Worm (Caenorhabditis elegans): Measurements from ENCODE around the gene klp-18.

klp-18 gene

DNA sequence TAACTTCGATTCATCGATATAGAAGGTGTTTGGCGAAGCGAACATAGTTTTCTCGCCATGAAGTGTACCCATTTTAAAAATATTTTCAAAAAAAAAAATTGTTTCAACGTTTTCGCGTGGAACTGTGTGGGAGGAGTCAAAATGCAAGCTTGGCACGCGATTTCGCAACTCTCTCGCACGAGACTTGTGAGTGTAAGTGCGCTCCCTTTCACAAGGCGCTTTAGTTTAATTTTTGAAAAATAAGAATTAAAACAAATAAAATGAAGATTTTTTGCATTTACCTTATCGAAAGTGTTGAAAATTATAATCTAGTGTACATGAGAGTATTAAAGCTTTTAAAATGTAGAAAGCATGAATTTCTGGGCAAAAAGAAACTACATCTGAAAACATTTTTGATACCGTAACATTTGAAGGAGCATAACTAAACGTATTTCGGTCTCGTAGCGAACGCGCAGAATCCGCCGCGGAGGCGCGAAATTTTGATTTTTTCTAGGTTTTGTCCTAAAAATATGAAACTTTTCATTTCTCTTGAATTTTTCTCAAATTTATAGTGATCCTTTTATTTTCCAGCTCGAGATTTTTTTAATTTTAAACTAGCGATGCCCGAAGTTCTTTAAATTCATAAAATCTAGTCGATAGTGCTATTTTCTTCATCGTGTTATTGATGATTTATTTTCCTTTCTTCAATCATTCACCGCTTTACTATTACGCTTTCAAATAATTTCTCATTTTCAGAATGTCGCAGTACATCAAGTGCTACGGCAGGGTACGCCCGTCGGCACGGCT, at the start of gene klp-18, which contains the start of gene cogc-2 (continued):
- TF ChIP-seq aha-1 (tag; optimal IDR thresholded peaks at IDR 0.05), result no peak
- TF ChIP-seq elt-2 (tag; optimal IDR thresholded peaks at IDR 0.05), result peak; percentile 50
- peak; percentile 32 for TF ChIP-seq pax-3 (tag; optimal IDR thresholded peaks at IDR 0.05)
- peak; percentile 80 for TF ChIP-seq snpc-4 (tag; optimal IDR thresholded peaks at IDR 0.05)
- TF ChIP-seq unc-62 (GFP tag; optimal IDR thresholded peaks at IDR 0.05), result no peak
- TF ChIP-seq ces-1 (GFP tag; optimal IDR thresholded peaks at IDR 0.05), result no peak
- no peak for TF ChIP-seq sup-37 (GFP tag; optimal IDR thresholded peaks at IDR 0.05)
- TF ChIP-seq C34B4.2 (tag; optimal IDR thresholded peaks at IDR 0.05), result no peak
- TF ChIP-seq blmp-1 (tag; optimal IDR thresholded peaks at IDR 0.05), result peak; percentile 80
- TF ChIP-seq unc-86 (tag; optimal IDR thresholded peaks at IDR 0.05), result peak; percentile 83
- no peak for TF ChIP-seq unc-98 (GFP tag; IDR thresholded peaks at IDR 0.05)
- TF ChIP-seq mef-2 (tag; optimal IDR thresholded peaks at IDR 0.05), result no peak
- peak; percentile 9 for TF ChIP-seq fkh-4 (tag; optimal IDR thresholded peaks at IDR 0.05; ENCODE audit: borderline replicate concordance)
- TF ChIP-seq swsn-7 (tag; optimal IDR thresholded peaks at IDR 0.05), result peak; percentile 83
- peak; percentile 51 for TF ChIP-seq fkh-10 (GFP tag; optimal IDR thresholded peaks at IDR 0.05)
- TF ChIP-seq Y116A8C.19 (tag; optimal IDR thresholded peaks at IDR 0.05; ENCODE audit: borderline replicate concordance), result no peak
- peak; percentile 63 to 86 (median 75) for TF ChIP-seq ceh-82 (tag; optimal IDR thresholded peaks at IDR 0.05)
- TF ChIP-seq nhr-237 (tag; optimal IDR thresholded peaks at IDR 0.05), result no peak
- TF ChIP-seq jun-1 (tag; optimal IDR thresholded peaks at IDR 0.05), result peak; percentile 44
- TF ChIP-seq vab-15 (tag; optimal IDR thresholded peaks at IDR 0.05), result no peak
- peak; percentile 62 for TF ChIP-seq ztf-4 (tag; optimal IDR thresholded peaks at IDR 0.05)
- TF ChIP-seq pag-3 (tag; optimal IDR thresholded peaks at IDR 0.05; ENCODE audit: borderline replicate concordance, insufficient read depth), result no peak
- no peak for TF ChIP-seq sptf-1 (tag; optimal IDR thresholded peaks at IDR 0.05)
- TF ChIP-seq aly-2 (tag; optimal IDR thresholded peaks at IDR 0.05), result no peak
- no peak for TF ChIP-seq unc-30 (tag; optimal IDR thresholded peaks at IDR 0.05)
- TF ChIP-seq ceh-8 (GFP tag; optimal IDR thresholded peaks at IDR 0.05), result peak; percentile 45
- peak; percentile 90 for TF ChIP-seq nhr-19 (GFP tag; conservative IDR thresholded peaks at IDR 0.05)
- no peak for TF ChIP-seq pqm-1 (tag; optimal IDR thresholded peaks at IDR 0.05)
- no peak for TF ChIP-seq hlh-17 (GFP tag; optimal IDR thresholded peaks at IDR 0.05; ENCODE audit: borderline replicate concordance)
- no peak for TF ChIP-seq zag-1 (tag; optimal IDR thresholded peaks at IDR 0.05)
- TF ChIP-seq ztf-11 (tag; optimal IDR thresholded peaks at IDR 0.05), result peak in 1 of 2 experiments; percentile 63
- TF ChIP-seq C04F5.9 (tag; optimal IDR thresholded peaks at IDR 0.05), result peak; percentile 52
- peak; percentile 73 for TF ChIP-seq isw-1 (GFP tag; IDR thresholded peaks at IDR 0.05)

DNA sequence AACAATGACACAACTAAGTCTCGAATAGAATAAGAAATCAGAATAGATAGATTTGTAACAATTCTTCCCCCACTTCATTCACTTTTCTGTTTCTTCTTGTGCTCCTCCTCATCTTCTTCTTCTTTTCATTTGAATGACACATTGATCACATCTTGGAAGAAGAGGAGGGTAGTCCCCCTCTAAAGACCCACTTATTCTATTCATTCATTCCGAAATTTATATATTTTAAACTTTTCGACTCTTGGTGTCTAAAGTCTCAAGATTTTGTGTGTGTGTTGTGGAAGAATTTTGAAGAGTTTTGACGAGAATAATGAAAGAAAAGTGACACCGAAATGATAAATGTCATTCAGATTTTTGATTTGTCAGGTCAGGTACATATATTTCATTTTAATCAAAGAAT, 48.9 kb upstream of the klp-18 start:
- no peak for TF ChIP-seq dpl-1 (GFP tag; optimal IDR thresholded peaks at IDR 0.05)
- TF ChIP-seq aha-1 (tag; optimal IDR thresholded peaks at IDR 0.05), result no peak
- TF ChIP-seq nhr-84 (tag; optimal IDR thresholded peaks at IDR 0.05), result no peak
- TF ChIP-seq pax-3 (tag; optimal IDR thresholded peaks at IDR 0.05), result no peak
- TF ChIP-seq swsn-7 (tag; optimal IDR thresholded peaks at IDR 0.05), result no peak
- no peak for TF ChIP-seq egl-27 (tag; optimal IDR thresholded peaks at IDR 0.05)
- no peak for TF ChIP-seq C04F5.9 (tag; optimal IDR thresholded peaks at IDR 0.05)
- no peak for TF ChIP-seq nhr-28 (tag; optimal IDR thresholded peaks at IDR 0.05)
- TF ChIP-seq jun-1 (tag; optimal IDR thresholded peaks at IDR 0.05), result no peak
- no peak for TF ChIP-seq skn-1 (tag; optimal IDR thresholded peaks at IDR 0.05)
- no peak for TF ChIP-seq fos-1 (tag; optimal IDR thresholded peaks at IDR 0.05)
- no peak for TF ChIP-seq pqm-1 (tag; optimal IDR thresholded peaks at IDR 0.05)
- no peak for TF ChIP-seq fkh-10 (GFP tag; optimal IDR thresholded peaks at IDR 0.05)
